Fruit fly (Drosophila melanogaster): Measurements from ENCODE around the gene gdl-ORF39.
A peak's percentile ranks its signal among the peaks of the same experiment; 100 is the strongest.

The gdl-ORF39 gene

DNA sequence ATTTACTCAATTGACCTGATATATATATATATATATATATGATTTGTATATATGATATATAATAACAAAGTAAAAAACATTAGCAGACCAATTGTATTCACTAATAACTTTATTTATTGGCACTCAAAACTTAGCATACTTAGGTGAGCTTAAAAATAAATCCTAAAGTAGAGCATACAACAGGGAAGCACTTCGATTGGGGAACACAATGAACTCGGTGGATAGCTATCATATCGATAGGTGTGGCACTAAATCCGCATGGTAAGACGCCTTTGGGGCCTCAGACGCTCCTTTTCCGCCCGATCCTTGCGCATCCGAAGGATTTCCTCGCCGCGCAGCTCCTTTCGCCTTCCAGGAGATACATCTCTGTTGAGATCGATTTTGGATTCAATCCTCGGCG, 7.2 kb downstream of the gdl-ORF39 start (continued):
- TF ChIP-seq Dp (GFP tag; optimal IDR thresholded peaks at IDR 0.05) (peak; percentile 12), crp (GFP tag; optimal IDR thresholded peaks at IDR 0.05) (no peak), vnd (GFP tag; IDR thresholded peaks at IDR 0.05; ENCODE audit: partially characterized antibody) (no peak), MBD-R2 (GFP tag; IDR thresholded peaks at IDR 0.05) (peak; percentile 34; the same call in 1 of the 2 replicates), Usf (GFP tag; optimal IDR thresholded peaks at IDR 0.05) (no peak), hkb (optimal IDR thresholded peaks at IDR 0.05) (no peak), hkb (GFP tag; IDR thresholded peaks at IDR 0.05) (no peak), CG5180 (GFP tag; optimal IDR thresholded peaks at IDR 0.05) (no peak), Bgb (GFP tag; IDR thresholded peaks at IDR 0.05; ENCODE audit: partially characterized antibody) (peak; percentile 34), CG34224 (GFP tag; IDR thresholded peaks at IDR 0.05; ENCODE audit: partially characterized antibody) (peak; percentile 43; the same call in 2 of the 3 replicates), CG2199 (GFP tag; IDR thresholded peaks at IDR 0.05) (peak; percentile 14; the same call in 1 of the 3 replicates), CG2116 (GFP tag; optimal IDR thresholded peaks at IDR 0.05) (peak; percentile 55), pzg (GFP tag; optimal IDR thresholded peaks at IDR 0.05) (peak; percentile 13)

DNA sequence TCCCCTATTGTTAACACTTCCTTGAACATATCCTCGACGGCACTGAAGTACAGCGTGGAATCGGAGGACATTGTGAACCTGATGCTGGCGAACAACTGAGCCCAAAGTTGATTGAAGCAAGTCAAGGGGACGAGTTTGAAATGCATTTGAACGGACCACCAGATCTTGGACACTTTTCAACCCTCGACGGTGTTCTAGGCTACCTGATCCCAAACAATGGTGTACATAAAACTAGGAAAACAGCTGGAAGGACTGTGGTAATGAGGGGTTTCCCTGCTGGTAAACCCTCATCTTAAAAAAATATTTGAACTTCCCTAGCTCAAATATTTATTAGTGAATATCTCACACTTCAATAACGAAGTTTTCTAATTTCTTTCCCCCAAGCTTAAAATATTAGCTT, 7.7 kb downstream of the gdl-ORF39 start, which contains the start of gene CG13454:
Gene CG13454, minus strand, starts transcription at position 101 of the 400 bp plus-strand sequence.
- TF ChIP-seq p53 (GFP tag; optimal IDR thresholded peaks at IDR 0.05) (no peak), CG4820 (GFP tag; optimal IDR thresholded peaks at IDR 0.05) (no peak), Antp (GFP tag; optimal IDR thresholded peaks at IDR 0.05) (no peak), Xrp1 (GFP tag; IDR thresholded peaks at IDR 0.05) (0 out of 2 replicates have a peak, but pooled peaks have one; percentile 8), twi (tag; optimal IDR thresholded peaks at IDR 0.05) (peak; percentile 36), zen (tag; optimal IDR thresholded peaks at IDR 0.05) (peak; percentile 69), Awh (GFP tag; IDR thresholded peaks at IDR 0.05) (0 out of 2 replicates have a peak, but pooled peaks have one; percentile 10), Adf1 (GFP tag; IDR thresholded peaks at IDR 0.05) (no peak), sens (GFP tag) (peak; percentile 60), CG16779 (GFP tag; IDR thresholded peaks at IDR 0.05) (no peak), Sox100B (GFP tag; optimal IDR thresholded peaks at IDR 0.05) (no peak), crp (GFP tag; optimal IDR thresholded peaks at IDR 0.05) (peak in 1 of 2 experiments; percentile 1), Kr (GFP tag; optimal IDR thresholded peaks at IDR 0.05) (peak; percentile 8), CG18599 (GFP tag; optimal IDR thresholded peaks at IDR 0.05) (no peak), ro (GFP tag; IDR thresholded peaks at IDR 0.05) (no peak), CG8281 (tag; optimal IDR thresholded peaks at IDR 0.05) (no peak), tll (GFP tag; optimal IDR thresholded peaks at IDR 0.05) (peak in 1 of 2 experiments; percentile 32), CG2199 (GFP tag; IDR thresholded peaks at IDR 0.05) (0 out of 3 replicates have a peak, but pooled peaks have one; percentile 21), pros (GFP tag; optimal IDR thresholded peaks at IDR 0.05) (peak; percentile 44), ems (GFP tag; optimal IDR thresholded peaks at IDR 0.05) (no peak)

DNA sequence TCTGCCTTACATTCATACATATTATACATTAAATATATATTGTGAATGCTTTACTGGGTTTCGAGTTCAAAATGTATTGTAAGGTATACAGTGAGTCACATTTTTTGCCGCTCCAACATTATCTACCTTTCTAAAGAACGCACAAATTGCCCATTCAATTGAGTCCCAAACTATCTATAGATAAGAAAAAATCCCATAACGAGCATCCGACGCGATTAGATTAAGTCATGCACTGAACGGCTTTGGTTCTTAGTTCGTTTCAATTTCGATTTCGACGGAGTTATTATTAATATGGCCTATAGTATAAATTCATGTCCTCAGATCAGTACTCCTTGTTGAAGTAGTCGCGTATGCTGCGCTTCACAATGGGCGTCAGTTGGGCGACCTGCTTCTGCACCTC, 8.3 kb downstream of the gdl-ORF39 start:
- no peak for TF ChIP-seq CG12942 (GFP tag; optimal IDR thresholded peaks at IDR 0.05)
- no peak for TF ChIP-seq Mes4 (GFP tag; optimal IDR thresholded peaks at IDR 0.05)
- no peak for TF ChIP-seq unpg (GFP tag; optimal IDR thresholded peaks at IDR 0.05)
- TF ChIP-seq Abd-B (GFP tag; optimal IDR thresholded peaks at IDR 0.05) = no peak
- no peak for TF ChIP-seq CG6854 (GFP tag; optimal IDR thresholded peaks at IDR 0.05)
- no peak for TF ChIP-seq BEAF-32 (GFP tag; optimal IDR thresholded peaks at IDR 0.05)
- no peak for TF ChIP-seq Nf-YB (GFP tag; optimal IDR thresholded peaks at IDR 0.05)
- no peak for TF ChIP-seq al (GFP tag; IDR thresholded peaks at IDR 0.05)
- TF ChIP-seq ash1 (GFP tag; optimal IDR thresholded peaks at IDR 0.05) = no peak
- TF ChIP-seq NFAT (GFP tag; IDR thresholded peaks at IDR 0.05) = no peak
- TF ChIP-seq sd (tag; optimal IDR thresholded peaks at IDR 0.05) = peak; percentile 55
- no peak for TF ChIP-seq bab2 (GFP tag; optimal IDR thresholded peaks at IDR 0.05)
- no peak for TF ChIP-seq CG4707 (GFP tag; optimal IDR thresholded peaks at IDR 0.05)
- no peak for TF ChIP-seq nom (GFP tag; optimal IDR thresholded peaks at IDR 0.05)
- no peak for TF ChIP-seq CG14860 (GFP tag; IDR thresholded peaks at IDR 0.05; ENCODE audit: partially characterized antibody)
- peak; percentile 8 for TF ChIP-seq grn (GFP tag; optimal IDR thresholded peaks at IDR 0.05)
- TF ChIP-seq sima (GFP tag; optimal IDR thresholded peaks at IDR 0.05) = no peak
- TF ChIP-seq Dbx (GFP tag; IDR thresholded peaks at IDR 0.05) = no peak

All from whole organism, embryonic.